Fruit fly (Drosophila melanogaster) whole organism, embryonic: ENCODE measurements around the gene Spase12.

Experiments
- Awh ChIP-seq: fragments of 200-800 bp; sonication (Bioruptor generic); IDR thresholded peaks from 2 replicates; pipeline ENCODE4, ENCODE4 v1.3.6; 2022; ENCODE audit warnings: missing biosample characterization, missing genetic modification characterization
- CG10654 ChIP-seq: fragments of 200-800 bp; sonication (Bioruptor generic); optimal IDR thresholded peaks from 2 replicates; lab custom pipeline; 2016; ENCODE audit warnings: missing biosample characterization, missing genetic modification characterization
- CG11504 ChIP-seq: fragments of 200-800 bp; sonication (Bioruptor generic); optimal IDR thresholded peaks from 3 replicates; lab custom pipeline; 2019; ENCODE audit warnings: missing biosample characterization, mild to moderate bottlenecking, missing genetic modification characterization, moderate library complexity
- CG12155 ChIP-seq: fragments of 200-800 bp; sonication (Bioruptor generic); optimal IDR thresholded peaks from 3 replicates; lab custom pipeline; 2016; ENCODE audit warnings: missing biosample characterization, missing genetic modification characterization
- CG13287 ChIP-seq: fragments of 200-800 bp; sonication (Bioruptor generic); IDR thresholded peaks from 2 replicates; pipeline ENCODE4 v1.3.6; 2022; ENCODE audit warnings: missing biosample characterization, missing genetic modification characterization; ENCODE audit not compliant: partially characterized antibody
- CG2202 ChIP-seq: fragments of 200-800 bp; sonication (Bioruptor generic); optimal IDR thresholded peaks from 2 replicates; lab custom pipeline; 2018; ENCODE audit warnings: missing biosample characterization, mild to moderate bottlenecking, missing genetic modification characterization
- CG3163 ChIP-seq: fragments of 200-800 bp; sonication (Bioruptor generic); optimal IDR thresholded peaks from 3 replicates; lab custom pipeline; 2016; ENCODE audit warnings: missing biosample characterization, missing genetic modification characterization
- CG32767 ChIP-seq: fragments of 200-800 bp; sonication (Bioruptor generic); IDR thresholded peaks from 2 replicates; pipeline ENCODE4 v1.3.6; 2022; ENCODE audit warnings: missing biosample characterization, missing genetic modification characterization
- CG4854 ChIP-seq: fragments of 200-800 bp; sonication (Bioruptor generic); optimal IDR thresholded peaks from 2 replicates; lab custom pipeline; 2016; ENCODE audit warnings: missing biosample characterization, missing genetic modification characterization, inconsistent platforms
- CG5180 ChIP-seq: fragments of 200-800 bp; sonication (Bioruptor generic); optimal IDR thresholded peaks from 3 replicates; lab custom pipeline; 2017; ENCODE audit warnings: missing biosample characterization, missing genetic modification characterization, mild to moderate bottlenecking, moderate library complexity, missing genetic modification reagents
- Dll ChIP-seq: fragments of 200-800 bp; sonication (Bioruptor generic); IDR thresholded peaks from 4 replicates; pipeline ENCODE4 v1.3.6; 2022; ENCODE audit warnings: missing biosample characterization, missing genetic modification characterization; ENCODE audit not compliant: partially characterized antibody
- Drgx ChIP-seq: fragments of 200-800 bp; sonication (Bioruptor generic); IDR thresholded peaks from 2 replicates; pipeline ENCODE4 v1.3.6; 2022; ENCODE audit warnings: missing biosample characterization, missing genetic modification characterization
- E2f2 ChIP-seq: fragments of 200-800 bp; sonication (Bioruptor generic); IDR thresholded peaks from 2 replicates; pipeline ENCODE4 v1.3.6; 2022; ENCODE audit warnings: missing biosample characterization, missing genetic modification characterization
- Gsc ChIP-seq: fragments of 200-800 bp; sonication (Bioruptor generic); IDR thresholded peaks from 2 replicates; pipeline ENCODE4 v1.3.6; 2022; ENCODE audit warnings: missing biosample characterization, missing genetic modification characterization
- MESR4 ChIP-seq: fragments of 200-800 bp; sonication (Bioruptor generic); optimal IDR thresholded peaks from 2 replicates; lab custom pipeline; 2018; ENCODE audit warnings: missing biosample characterization, mild to moderate bottlenecking, missing genetic modification characterization, moderate library complexity
- Sry-δ ChIP-seq: fragments of 200-800 bp; sonication (Bioruptor generic); optimal IDR thresholded peaks from 2 replicates; lab custom pipeline; 2016; ENCODE audit warnings: missing biosample characterization, missing genetic modification characterization
- Stat92E ChIP-seq, 3 experiments: fragments of >200 bp in 2 of 3; fragments of 200-800 bp in 1 of 3; sonication (Bioruptor generic) in 1 of 3; optimal IDR thresholded peaks; 2 replicates each; lab custom pipeline; 2017 to 2019; ENCODE audit warnings: missing biosample characterization in 3 of 3, missing genetic modification characterization in 3 of 3, mild to moderate bottlenecking in 1 of 3, moderate library complexity in 1 of 3
- chinmo ChIP-seq: fragments of 200-800 bp; sonication (Bioruptor generic); IDR thresholded peaks from 4 replicates; pipeline ENCODE4 v1.3.6; 2022; ENCODE audit warnings: missing biosample characterization, missing genetic modification characterization; ENCODE audit not compliant: partially characterized antibody
- ci ChIP-seq: fragments of 200-800 bp; sonication (Bioruptor generic); IDR thresholded peaks from 3 replicates; pipeline ENCODE4 v1.3.6; 2022; ENCODE audit warnings: missing biosample characterization, missing genetic modification characterization
- dpn ChIP-seq, 2 experiments: fragments of 200-800 bp; sonication (Bioruptor generic); optimal IDR thresholded peaks; 3 replicates each; lab custom pipeline; 2016; ENCODE audit warnings: missing biosample characterization in 2 of 2, missing genetic modification characterization in 2 of 2
- fru ChIP-seq: fragments of >200 bp; optimal IDR thresholded peaks from 2 replicates; lab custom pipeline; 2017
- hbn ChIP-seq: fragments of 200-800 bp; sonication (Bioruptor generic); IDR thresholded peaks from 2 replicates; pipeline ENCODE4 v1.3.6; 2022; ENCODE audit warnings: missing biosample characterization, missing genetic modification characterization; ENCODE audit not compliant: partially characterized antibody
- slou ChIP-seq: fragments of 200-800 bp; sonication (Bioruptor generic); optimal IDR thresholded peaks from 3 replicates; lab custom pipeline; 2016; ENCODE audit warnings: missing biosample characterization, missing genetic modification characterization
- so ChIP-seq: fragments of 200-800 bp; sonication (Bioruptor generic); IDR thresholded peaks from 3 replicates; pipeline ENCODE4 v1.3.6; 2022; ENCODE audit warnings: missing biosample characterization, missing genetic modification characterization
- tx ChIP-seq: fragments of 200-800 bp; sonication (Bioruptor generic); optimal IDR thresholded peaks from 2 replicates; lab custom pipeline; 2016; ENCODE audit warnings: missing biosample characterization, missing genetic modification characterization

The Spase12 gene

DNA sequence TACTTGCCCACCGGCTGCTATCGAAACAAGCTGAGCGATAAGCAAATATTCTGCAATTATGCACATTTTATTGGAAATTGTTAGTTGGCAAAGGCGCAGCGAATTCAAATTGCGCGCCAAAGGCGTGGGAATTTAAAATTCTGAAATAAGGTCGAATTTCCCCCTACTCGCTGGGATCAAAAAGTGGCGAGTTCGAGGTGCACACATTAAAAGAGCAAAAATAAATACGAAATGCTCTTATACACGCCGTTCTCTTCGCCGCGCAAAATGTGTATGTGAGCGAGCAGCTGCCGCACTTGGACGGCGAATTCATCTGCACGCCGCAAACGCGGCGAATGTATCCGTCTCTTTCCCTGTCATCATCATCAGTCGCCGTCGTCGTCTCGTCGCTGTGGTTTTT is 33.7 kb downstream of the Spase12 start (continued):
- TF ChIP-seq ci (GFP tag; lab: Robert Waterston, UW), result peak; percentile 42; the same call in 1 of the 3 replicates
- peak; percentile 87 for TF ChIP-seq CG3163 (GFP tag; lab: Kevin White, UChicago)
- TF ChIP-seq CG13287 (GFP tag; lab: Robert Waterston, UW), result peak; percentile 29
- peak in 1 of 3 experiments; percentile 33 for TF ChIP-seq Stat92E (GFP tag; optimal IDR thresholded peaks at IDR 0.05; lab: Kevin White, UChicago)
- peak; percentile 47 for TF ChIP-seq fru (lab: Kevin White, UChicago)
- peak; percentile 33; the same call in 1 of the 2 replicates for TF ChIP-seq hbn (GFP tag; lab: Robert Waterston, UW)
- TF ChIP-seq tx (GFP tag; lab: Kevin White, UChicago), result no peak
- no peak for TF ChIP-seq CG4854 (GFP tag; lab: Kevin White, UChicago)
- peak; percentile 18 for TF ChIP-seq Sry-δ (GFP tag; lab: Kevin White, UChicago)
- TF ChIP-seq chinmo, result peak; percentile 89; the same call in 2 of the 4 replicates
- peak; percentile 91 for TF ChIP-seq E2f2 (GFP tag; lab: Robert Waterston, UW)
- no peak for TF ChIP-seq CG2202 (tag; lab: Kevin White, UChicago)
- peak; percentile 38; the same call in 1 of the 4 replicates for TF ChIP-seq Dll
- TF ChIP-seq CG12155 (GFP tag; lab: Kevin White, UChicago), result peak; percentile 98
- peak; percentile 4 for TF ChIP-seq CG11504 (tag; lab: Kevin White, UChicago)
- no peak for TF ChIP-seq slou
- TF ChIP-seq CG32767 (GFP tag; lab: Robert Waterston, UW), result peak; percentile 28; the same call in 1 of the 2 replicates
- TF ChIP-seq CG10654 (GFP tag; lab: Kevin White, UChicago), result no peak
- no peak for TF ChIP-seq dpn (GFP tag; optimal IDR thresholded peaks at IDR 0.05; lab: Kevin White, UChicago)
- no peak for TF ChIP-seq CG5180 (GFP tag; lab: Kevin White, UChicago)
- TF ChIP-seq MESR4 (GFP tag; lab: Kevin White, UChicago), result peak; percentile 1

DNA sequence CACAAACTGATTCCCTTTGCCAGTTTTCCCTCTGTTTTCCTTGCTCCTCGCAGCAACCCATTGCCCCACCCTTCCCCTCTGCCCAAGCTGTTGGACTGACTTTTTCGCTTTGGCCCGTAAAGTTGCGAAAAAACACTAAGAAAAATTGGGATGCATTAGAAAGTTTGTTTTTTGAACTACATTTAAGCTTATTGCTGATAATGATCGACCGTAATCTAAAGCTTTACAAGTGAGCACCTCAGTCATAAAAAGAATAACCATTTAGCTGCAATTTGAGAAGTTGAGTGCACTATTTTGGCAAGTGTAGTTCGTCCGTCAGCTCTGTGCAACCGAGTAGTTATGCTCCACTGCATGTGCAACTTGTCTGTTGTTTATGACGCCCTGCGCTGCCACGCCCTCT is 40.6 kb downstream of the Spase12 start:
- TF ChIP-seq Gsc (no peak), so (GFP tag; lab: Robert Waterston, UW) (no peak), Awh (GFP tag; lab: Robert Waterston, UW) (no peak), Drgx (GFP tag; lab: Robert Waterston, UW) (peak; percentile 52; the same call in 1 of the 2 replicates)
